Fruit fly (Drosophila melanogaster): ENCODE results near the gene for.

for gene

dm6 chr2L:3675770-3676169 lies 19.0 kb upstream of the for start (continued):
- no peak for TF ChIP-seq Nf-YC (tag; optimal IDR thresholded peaks at IDR 0.05)
- TF ChIP-seq schlank (tag; optimal IDR thresholded peaks at IDR 0.05) = no peak
- peak; percentile 57 for TF ChIP-seq CG1603 (tag; optimal IDR thresholded peaks at IDR 0.05)
- TF ChIP-seq crp (GFP tag; optimal IDR thresholded peaks at IDR 0.05) = no peak
- peak; percentile 77 for TF ChIP-seq Ets65A (GFP tag)
- TF ChIP-seq eve (GFP tag; optimal IDR thresholded peaks at IDR 0.05) = peak in 1 of 2 experiments; percentile 18
- TF ChIP-seq ap (GFP tag; IDR thresholded peaks at IDR 0.05) = no peak
- TF ChIP-seq CG10274 (GFP tag; optimal IDR thresholded peaks at IDR 0.05) = no peak
- TF ChIP-seq sisA (GFP tag; IDR thresholded peaks at IDR 0.05) = peak; percentile 63
- no peak for TF ChIP-seq kay (GFP tag; optimal IDR thresholded peaks at IDR 0.05)
- no peak for TF ChIP-seq CG13287 (GFP tag; IDR thresholded peaks at IDR 0.05; ENCODE audit: partially characterized antibody)
- TF ChIP-seq CG8765 (GFP tag; IDR thresholded peaks at IDR 0.05) = peak; percentile 55; the same call in 1 of the 2 replicates
- TF ChIP-seq GATAe (GFP tag; conservative IDR thresholded peaks at IDR 0.05) = no peak
- TF ChIP-seq kah (GFP tag; optimal IDR thresholded peaks at IDR 0.05) = no peak
- peak; percentile 55 for TF ChIP-seq gem (tag; optimal IDR thresholded peaks at IDR 0.05)
- no peak for TF ChIP-seq CG10147 (GFP tag; optimal IDR thresholded peaks at IDR 0.05)
- TF ChIP-seq unpg (GFP tag; optimal IDR thresholded peaks at IDR 0.05) = no peak
- TF ChIP-seq ac (GFP tag; optimal IDR thresholded peaks at IDR 0.05) = no peak
- no peak for TF ChIP-seq Fer2 (tag; optimal IDR thresholded peaks at IDR 0.05)
- TF ChIP-seq CG2116 (GFP tag; optimal IDR thresholded peaks at IDR 0.05) = no peak
- TF ChIP-seq lilli (GFP tag; optimal IDR thresholded peaks at IDR 0.05) = peak; percentile 9
- TF ChIP-seq chif (GFP tag; optimal IDR thresholded peaks at IDR 0.05) = peak; percentile 17 to 49
- TF ChIP-seq maf-S (GFP tag; optimal IDR thresholded peaks at IDR 0.05) = no peak
- no peak for TF ChIP-seq MESR4 (GFP tag; optimal IDR thresholded peaks at IDR 0.05)
- no peak for TF ChIP-seq Ets97D (GFP tag; optimal IDR thresholded peaks at IDR 0.05)
- TF ChIP-seq nau (GFP tag; optimal IDR thresholded peaks at IDR 0.05) = no peak
- TF ChIP-seq CG2875 (GFP tag; optimal IDR thresholded peaks at IDR 0.05) = peak; percentile 13
- no peak for TF ChIP-seq fd3F (GFP tag; optimal IDR thresholded peaks at IDR 0.05)
- no peak for TF ChIP-seq CG11723 (GFP tag; optimal IDR thresholded peaks at IDR 0.05)
- no peak for TF ChIP-seq CG2889 (GFP tag; IDR thresholded peaks at IDR 0.05)
- no peak for TF ChIP-seq CG11696 (GFP tag; IDR thresholded peaks at IDR 0.05)
- TF ChIP-seq dmrt99B (tag; optimal IDR thresholded peaks at IDR 0.05) = peak; percentile 57
- TF ChIP-seq CG8478 (optimal IDR thresholded peaks at IDR 0.05) = no peak
- TF ChIP-seq CG8924 (tag; optimal IDR thresholded peaks at IDR 0.05) = peak; percentile 5
- TF ChIP-seq Med (GFP tag) = no peak
- TF ChIP-seq onecut (GFP tag; IDR thresholded peaks at IDR 0.05) = peak; percentile 49; the same call in 1 of the 2 replicates
- no peak for TF ChIP-seq chinmo (GFP tag; IDR thresholded peaks at IDR 0.05; ENCODE audit: partially characterized antibody)
- no peak for TF ChIP-seq tup (GFP tag; optimal IDR thresholded peaks at IDR 0.05)
- TF ChIP-seq HmgZ (tag; optimal IDR thresholded peaks at IDR 0.05) = no peak
- no peak for TF ChIP-seq CG11093 (GFP tag; IDR thresholded peaks at IDR 0.05)
- peak; percentile 52 for TF ChIP-seq CG17829 (tag; optimal IDR thresholded peaks at IDR 0.05)
- no peak for TF ChIP-seq seq (GFP tag; IDR thresholded peaks at IDR 0.05)
- no peak for TF ChIP-seq Dfd (GFP tag; optimal IDR thresholded peaks at IDR 0.05)
- no peak for TF ChIP-seq NC2β (GFP tag; optimal IDR thresholded peaks at IDR 0.05)
- TF ChIP-seq grau (tag; optimal IDR thresholded peaks at IDR 0.05) = no peak
- no peak for TF ChIP-seq CG11504 (tag; optimal IDR thresholded peaks at IDR 0.05)
- no peak for TF ChIP-seq CG4360 (GFP tag; IDR thresholded peaks at IDR 0.05)
- TF ChIP-seq Max (GFP tag; optimal IDR thresholded peaks at IDR 0.05) = no peak
- TF ChIP-seq Adf1 (GFP tag; IDR thresholded peaks at IDR 0.05) = no peak
- no peak for TF ChIP-seq PHDP (tag; optimal IDR thresholded peaks at IDR 0.05)
- peak; percentile 15 for TF ChIP-seq CG17802 (tag; optimal IDR thresholded peaks at IDR 0.05)
